Fruit fly (Drosophila melanogaster) whole organism, embryonic: Measurements from ENCODE around the gene PhKgamma.
A peak's percentile ranks its signal among the peaks of the same experiment; 100 is the strongest.

Experiments
- Antp ChIP-seq: fragments of 200-800 bp; sonication (Bioruptor generic); optimal IDR thresholded peaks from 3 replicates; lab custom pipeline; 2016; ENCODE audit warnings: missing biosample characterization, missing genetic modification characterization
- BtbVII ChIP-seq: fragments of 200-800 bp; sonication (Bioruptor generic); optimal IDR thresholded peaks from 3 replicates; lab custom pipeline; 2017; ENCODE audit warnings: missing biosample characterization, mild to moderate bottlenecking, missing genetic modification characterization
- C15 ChIP-seq: fragments of 200-800 bp; sonication (Bioruptor generic); IDR thresholded peaks from 3 replicates; pipeline ENCODE4 v1.3.6; 2022; ENCODE audit warnings: missing biosample characterization, missing genetic modification characterization
- CG1024 ChIP-seq: fragments of 200-800 bp; sonication (Bioruptor generic); IDR thresholded peaks from 2 replicates; pipeline ENCODE4 v1.3.6; 2022; ENCODE audit warnings: missing biosample characterization, missing genetic modification characterization
- CG10565 ChIP-seq: fragments of 200-800 bp; sonication (Bioruptor generic); optimal IDR thresholded peaks from 3 replicates; lab custom pipeline; 2016; ENCODE audit warnings: missing biosample characterization, mild to moderate bottlenecking, missing genetic modification characterization
- CG11560 ChIP-seq: fragments of 200-800 bp; sonication (Bioruptor generic); IDR thresholded peaks from 3 replicates; pipeline ENCODE4 v1.3.6; 2022; ENCODE audit warnings: missing biosample characterization, missing genetic modification characterization
- CG12236 ChIP-seq: fragments of 200-800 bp; sonication (Bioruptor generic); optimal IDR thresholded peaks from 2 replicates; lab custom pipeline; 2016; ENCODE audit warnings: missing biosample characterization, missing genetic modification characterization
- CG12942 ChIP-seq: fragments of 200-800 bp; sonication (Bioruptor generic); optimal IDR thresholded peaks from 3 replicates; lab custom pipeline; 2016; ENCODE audit warnings: missing biosample characterization, missing genetic modification characterization
- CG14965 ChIP-seq: fragments of 200-800 bp; sonication (Bioruptor generic); optimal IDR thresholded peaks from 2 replicates; lab custom pipeline; 2016; ENCODE audit warnings: missing biosample characterization, missing genetic modification characterization, borderline replicate concordance
- CG17186 ChIP-seq: fragments of 200-800 bp; sonication (Bioruptor generic); optimal IDR thresholded peaks from 3 replicates; lab custom pipeline; 2017; ENCODE audit warnings: missing biosample characterization, missing genetic modification reagents, missing genetic modification characterization
- CG31388 ChIP-seq: fragments of 200-800 bp; sonication (Bioruptor generic); optimal IDR thresholded peaks from 2 replicates; lab custom pipeline; 2016; ENCODE audit warnings: missing biosample characterization, missing genetic modification characterization
- CG34376 ChIP-seq: fragments of 200-800 bp; sonication (Bioruptor generic); optimal IDR thresholded peaks from 2 replicates; lab custom pipeline; 2018; ENCODE audit warnings: missing biosample characterization, mild to moderate bottlenecking, missing genetic modification characterization
- CG34422 ChIP-seq: fragments of 200-800 bp; sonication (Bioruptor generic); IDR thresholded peaks from 3 replicates; pipeline ENCODE4 v1.3.6; 2022; ENCODE audit warnings: missing biosample characterization, missing genetic modification characterization
- CG4617 ChIP-seq: fragments of 200-800 bp; sonication (Bioruptor generic); optimal IDR thresholded peaks from 3 replicates; lab custom pipeline; 2016; ENCODE audit warnings: missing biosample characterization, missing genetic modification characterization, borderline replicate concordance
- CG6854 ChIP-seq: fragments of 200-800 bp; sonication (Bioruptor generic); optimal IDR thresholded peaks from 3 replicates; lab custom pipeline; 2017; ENCODE audit warnings: missing biosample characterization, mild to moderate bottlenecking, missing genetic modification characterization
- CG8765 ChIP-seq: fragments of 200-800 bp; sonication (Bioruptor generic); IDR thresholded peaks from 2 replicates; pipeline ENCODE4 v1.3.6; 2022; ENCODE audit warnings: missing biosample characterization, missing genetic modification characterization
- CG8944 ChIP-seq: fragments of 200-800 bp; sonication (Bioruptor generic); optimal IDR thresholded peaks from 3 replicates; lab custom pipeline; 2016; ENCODE audit warnings: missing biosample characterization, missing genetic modification characterization
- CG9797 ChIP-seq: fragments of 200-800 bp; sonication (Bioruptor generic); optimal IDR thresholded peaks from 3 replicates; lab custom pipeline; 2018; ENCODE audit warnings: missing biosample characterization, mild to moderate bottlenecking, missing genetic modification characterization
- CG9817 ChIP-seq: fragments of 200-800 bp; sonication (Bioruptor generic); optimal IDR thresholded peaks from 2 replicates; lab custom pipeline; 2018; ENCODE audit warnings: missing biosample characterization, mild to moderate bottlenecking, missing genetic modification characterization, moderate library complexity
- Dfd ChIP-seq, 2 experiments: fragments of >200 bp; optimal IDR thresholded peaks; 2 replicates each; lab custom pipeline; 2017; ENCODE audit warnings: missing biosample characterization in 2 of 2, missing genetic modification characterization in 2 of 2
- Fer2 ChIP-seq: fragments of 200-800 bp; sonication (Bioruptor generic); optimal IDR thresholded peaks from 2 replicates; lab custom pipeline; 2018; ENCODE audit warnings: missing biosample characterization, mild to moderate bottlenecking, missing genetic modification characterization, moderate library complexity
- Hmx ChIP-seq: fragments of 200-800 bp; sonication (Bioruptor generic); optimal IDR thresholded peaks from 2 replicates; lab custom pipeline; 2016; ENCODE audit warnings: missing biosample characterization, missing genetic modification characterization
- Lhr ChIP-seq: fragments of 200-800 bp; sonication (Bioruptor generic); optimal IDR thresholded peaks from 3 replicates; lab custom pipeline; 2017; ENCODE audit warnings: mild to moderate bottlenecking, missing biosample characterization, missing genetic modification reagents, missing genetic modification characterization
- MBD-R2 ChIP-seq: fragments of 200-800 bp; sonication (Bioruptor generic); IDR thresholded peaks from 2 replicates; pipeline ENCODE4 v1.3.6; 2022; ENCODE audit warnings: missing biosample characterization, missing genetic modification characterization
- NfI ChIP-seq: fragments of 200-800 bp; sonication (Bioruptor generic); optimal IDR thresholded peaks from 3 replicates; lab custom pipeline; 2018; ENCODE audit warnings: missing biosample characterization, mild to moderate bottlenecking, missing genetic modification characterization, moderate library complexity
- Xrp1 ChIP-seq: fragments of 200-800 bp; sonication (Bioruptor generic); IDR thresholded peaks from 2 replicates; pipeline ENCODE4 v1.3.6; 2022; ENCODE audit warnings: missing biosample characterization, missing genetic modification characterization
- bigmax ChIP-seq: fragments of 200-800 bp; sonication (Bioruptor generic); optimal IDR thresholded peaks from 2 replicates; lab custom pipeline; 2018; ENCODE audit warnings: missing biosample characterization, mild to moderate bottlenecking, missing genetic modification characterization
- chinmo ChIP-seq: fragments of 200-800 bp; sonication (Bioruptor generic); IDR thresholded peaks from 4 replicates; pipeline ENCODE4 v1.3.6; 2022; ENCODE audit warnings: missing biosample characterization, missing genetic modification characterization; ENCODE audit not compliant: partially characterized antibody
- ci ChIP-seq: fragments of 200-800 bp; sonication (Bioruptor generic); IDR thresholded peaks from 3 replicates; pipeline ENCODE4 v1.3.6; 2022; ENCODE audit warnings: missing biosample characterization, missing genetic modification characterization
- crc ChIP-seq: fragments of 200-800 bp; sonication (Bioruptor generic); optimal IDR thresholded peaks from 2 replicates; lab custom pipeline; 2016; ENCODE audit warnings: missing biosample characterization, missing genetic modification characterization
- croc ChIP-seq: fragments of 200-800 bp; sonication (Bioruptor generic); conservative IDR thresholded peaks from 3 replicates; pipeline ENCODE4 v1.3.6; 2022; ENCODE audit warnings: missing biosample characterization, missing genetic modification characterization
- cwo ChIP-seq: fragments of 200-800 bp; sonication (Bioruptor generic); optimal IDR thresholded peaks from 3 replicates; lab custom pipeline; 2017; ENCODE audit warnings: missing biosample characterization, missing genetic modification characterization, mild to moderate bottlenecking, moderate library complexity, missing genetic modification reagents
- dmrt11E ChIP-seq: fragments of 200-800 bp; sonication (Bioruptor generic); optimal IDR thresholded peaks from 3 replicates; lab custom pipeline; 2018; ENCODE audit warnings: missing biosample characterization, mild to moderate bottlenecking, missing genetic modification characterization, moderate library complexity
- emc ChIP-seq: fragments of 200-800 bp; sonication (Bioruptor generic); optimal IDR thresholded peaks from 2 replicates; lab custom pipeline; 2016; ENCODE audit warnings: missing biosample characterization, missing genetic modification characterization
- gcm ChIP-seq: fragments of 200-800 bp; sonication (Bioruptor generic); optimal IDR thresholded peaks from 2 replicates; lab custom pipeline; 2019; ENCODE audit warnings: missing biosample characterization, mild to moderate bottlenecking, missing genetic modification characterization, moderate library complexity
- gem ChIP-seq: fragments of 200-800 bp; sonication (Bioruptor generic); optimal IDR thresholded peaks from 2 replicates; lab custom pipeline; 2019; ENCODE audit warnings: missing biosample characterization, mild to moderate bottlenecking, missing genetic modification characterization, moderate library complexity
- gfzf ChIP-seq: fragments of 200-800 bp; sonication (Bioruptor generic); optimal IDR thresholded peaks from 2 replicates; lab custom pipeline; 2016; ENCODE audit warnings: missing biosample characterization, mild to moderate bottlenecking, missing genetic modification characterization, moderate library complexity
- ham ChIP-seq: fragments of 200-800 bp; sonication (Bioruptor generic); IDR thresholded peaks from 2 replicates; pipeline ENCODE4 v1.3.6; 2022; ENCODE audit warnings: missing biosample characterization, missing genetic modification characterization
- hbn ChIP-seq: fragments of 200-800 bp; sonication (Bioruptor generic); IDR thresholded peaks from 2 replicates; pipeline ENCODE4 v1.3.6; 2022; ENCODE audit warnings: missing biosample characterization, missing genetic modification characterization; ENCODE audit not compliant: partially characterized antibody
- nau ChIP-seq: fragments of 200-800 bp; sonication (Bioruptor generic); optimal IDR thresholded peaks from 3 replicates; lab custom pipeline; 2017; ENCODE audit warnings: missing biosample characterization, mild to moderate bottlenecking, missing genetic modification characterization, missing genetic modification reagents
- ranshi ChIP-seq: fragments of 200-800 bp; sonication (Bioruptor generic); IDR thresholded peaks from 2 replicates; pipeline ENCODE4 v1.3.6; 2022; ENCODE audit warnings: missing biosample characterization, missing genetic modification characterization
- rib ChIP-seq: fragments of 200-800 bp; sonication (Bioruptor generic); IDR thresholded peaks from 2 replicates; pipeline ENCODE4 v1.3.6; 2022; ENCODE audit warnings: missing biosample characterization, missing genetic modification characterization
- run ChIP-seq: fragments of 200-800 bp; sonication (Bioruptor generic); optimal IDR thresholded peaks from 3 replicates; lab custom pipeline; 2018; ENCODE audit warnings: missing biosample characterization, mild to moderate bottlenecking, missing genetic modification characterization
- sc ChIP-seq, 3 experiments: fragments of >200 bp in 2 of 3; fragments of 200-800 bp in 1 of 3; sonication (Bioruptor generic) in 1 of 3; optimal IDR thresholded peaks; 2 replicates in 2 of 3; 3 replicates in 1 of 3; lab custom pipeline; 2017; ENCODE audit warnings: mild to moderate bottlenecking in 1 of 3, missing biosample characterization in 1 of 3, missing genetic modification characterization in 1 of 3, missing genetic modification reagents in 1 of 3
- scrt ChIP-seq: fragments of 200-800 bp; sonication (Bioruptor generic); optimal IDR thresholded peaks from 2 replicates; lab custom pipeline; 2018; ENCODE audit warnings: missing biosample characterization, mild to moderate bottlenecking, missing genetic modification characterization, moderate library complexity
- sr ChIP-seq: fragments of 200-800 bp; sonication (Bioruptor generic); IDR thresholded peaks from 3 replicates; pipeline ENCODE4 v1.3.6; 2022; ENCODE audit warnings: missing biosample characterization, missing genetic modification characterization
- stwl ChIP-seq: fragments of 200-800 bp; sonication (Bioruptor generic); optimal IDR thresholded peaks from 3 replicates; lab custom pipeline; 2018; ENCODE audit warnings: missing biosample characterization, mild to moderate bottlenecking, missing genetic modification characterization, moderate library complexity
- twi ChIP-seq: fragments of 200-800 bp; optimal IDR thresholded peaks from 2 replicates; lab custom pipeline; 2019; ENCODE audit warnings: missing biosample characterization, mild to moderate bottlenecking, missing genetic modification characterization, moderate library complexity
- wdn ChIP-seq: fragments of 200-800 bp; sonication (Bioruptor generic); IDR thresholded peaks from 2 replicates; pipeline ENCODE4 v1.3.6; 2022; ENCODE audit warnings: missing biosample characterization, missing genetic modification characterization
- yki ChIP-seq: fragments of >200 bp; optimal IDR thresholded peaks from 3 replicates; lab custom pipeline; 2018
- zfh2 ChIP-seq: fragments of 200-800 bp; sonication (Bioruptor generic); optimal IDR thresholded peaks from 2 replicates; lab custom pipeline; 2016; ENCODE audit warnings: missing biosample characterization, missing genetic modification characterization

PhKgamma gene

DNA sequence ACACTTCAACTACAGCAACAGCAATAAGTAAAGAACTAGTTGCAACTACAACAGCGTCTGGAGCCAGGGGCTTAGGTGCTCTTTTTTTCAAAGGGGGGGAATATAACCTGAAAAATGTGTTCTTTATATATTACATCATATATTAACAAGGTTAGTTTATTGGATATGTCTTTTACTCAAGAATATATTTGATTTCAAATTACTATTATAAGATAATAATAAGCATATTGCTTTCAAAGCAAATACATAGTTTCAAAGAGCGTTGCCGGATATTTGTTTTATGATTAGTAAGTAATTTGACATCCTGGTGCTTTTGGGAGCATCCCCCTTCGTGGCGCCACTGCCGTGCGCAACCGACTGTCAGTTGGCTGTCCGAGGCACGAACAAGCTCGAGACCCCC lies 35.9 kb upstream of the PhKgamma start (continued):
- TF ChIP-seq gfzf (no peak), MBD-R2 (GFP tag; lab: Robert Waterston, UW) (no peak), CG11560 (0 out of 3 replicates have a peak, but pooled peaks have one; percentile 28), zfh2 (GFP tag; lab: Kevin White, UChicago) (no peak), CG17186 (GFP tag; lab: Kevin White, UChicago) (no peak), gem (tag; lab: Kevin White, UChicago) (peak; percentile 77), Fer2 (tag; lab: Kevin White, UChicago) (peak; percentile 3), CG12236 (no peak), Hmx (GFP tag; lab: Kevin White, UChicago) (no peak), stwl (tag; lab: Kevin White, UChicago) (no peak), CG10565 (GFP tag; lab: Kevin White, UChicago) (no peak), CG6854 (GFP tag; lab: Kevin White, UChicago) (no peak), crc (GFP tag; lab: Kevin White, UChicago) (no peak), NfI (peak; percentile 27), CG31388 (GFP tag; lab: Kevin White, UChicago) (no peak), chinmo (GFP tag; lab: Robert Waterston, UW) (no peak), ranshi (GFP tag; lab: Robert Waterston, UW) (no peak), Xrp1 (peak; percentile 65), bigmax (no peak), nau (GFP tag; lab: Kevin White, UChicago) (peak; percentile 25), croc (GFP tag; lab: Robert Waterston, UW) (peak; percentile 52; the same call in 1 of the 3 replicates), C15 (no peak), CG8944 (no peak), gcm (GFP tag; lab: Kevin White, UChicago) (peak; percentile 45), CG34422 (GFP tag; lab: Robert Waterston, UW) (no peak), CG12942 (GFP tag; lab: Kevin White, UChicago) (peak; percentile 9), CG9817 (no peak), sr (no peak), ci (GFP tag; lab: Robert Waterston, UW) (no peak), Lhr (GFP tag; lab: Kevin White, UChicago) (no peak), dmrt11E (tag; lab: Kevin White, UChicago) (peak; percentile 44), wdn (GFP tag; lab: Robert Waterston, UW) (no peak), Antp (no peak), run (tag; lab: Kevin White, UChicago) (peak; percentile 40), CG34376 (GFP tag; lab: Kevin White, UChicago) (no peak), emc (no peak), twi (tag; lab: Kevin White, UChicago) (peak; percentile 16), CG9797 (GFP tag; lab: Kevin White, UChicago) (no peak), CG8765 (GFP tag; lab: Robert Waterston, UW) (no peak), CG14965 (no peak), rib (GFP tag; lab: Robert Waterston, UW) (no peak), cwo (GFP tag; lab: Kevin White, UChicago) (peak; percentile 3), CG1024 (GFP tag; lab: Robert Waterston, UW) (no peak), sc (optimal IDR thresholded peaks at IDR 0.05; lab: Kevin White, UChicago) (no peak), sc (GFP tag; optimal IDR thresholded peaks at IDR 0.05; lab: Kevin White, UChicago) (peak; percentile 20), hbn (GFP tag; lab: Robert Waterston, UW) (no peak), scrt (no peak), Dfd (GFP tag; optimal IDR thresholded peaks at IDR 0.05; lab: Kevin White, UChicago) (no peak), CG4617 (GFP tag; lab: Kevin White, UChicago) (no peak), yki (lab: Kevin White, UChicago) (no peak), ham (GFP tag; lab: Robert Waterston, UW) (no peak), BtbVII (GFP tag; lab: Kevin White, UChicago) (no peak)
